Worm (Caenorhabditis elegans) whole organism, mixed stage, embryonic: ENCODE measurements around the gene ZK105.1.

Experiments used
- elt-3 ChIP-seq: fragments of 150-350 bp; optimal IDR thresholded peaks from 2 replicates; lab custom pipeline; 2014; ENCODE audit warnings: missing biosample characterization, missing genetic modification characterization
- mep-1 ChIP-seq: fragments of 150-350 bp; optimal IDR thresholded peaks from 2 replicates; lab custom pipeline; 2017; ENCODE audit warnings: missing biosample characterization, missing genetic modification reagents, missing genetic modification characterization, inconsistent platforms
- nhr-237 ChIP-seq: fragments of 150-350 bp; optimal IDR thresholded peaks from 2 replicates; lab custom pipeline; 2014; ENCODE audit warnings: missing biosample characterization, missing genetic modification characterization
- nhr-28 ChIP-seq: fragments of 150-350 bp; optimal IDR thresholded peaks from 2 replicates; lab custom pipeline; 2014; ENCODE audit warnings: missing biosample characterization, missing genetic modification characterization
- nhr-76 ChIP-seq: sonication (generic microtip); optimal IDR thresholded peaks from 2 replicates; lab custom pipeline; 2017; ENCODE audit warnings: missing biosample characterization, missing genetic modification characterization
- snpc-4 ChIP-seq: fragments of 150-350 bp; optimal IDR thresholded peaks from 2 replicates; lab custom pipeline; 2014; ENCODE audit warnings: missing biosample characterization, missing genetic modification characterization
- sptf-1 ChIP-seq: sonication (generic microtip); optimal IDR thresholded peaks from 2 replicates; lab custom pipeline; 2017; ENCODE audit warnings: mild to moderate bottlenecking, missing genetic modification characterization, moderate library complexity, missing compliant biosample characterization
- unc-120 ChIP-seq: sonication (generic microtip); optimal IDR thresholded peaks from 2 replicates; lab custom pipeline; 2017; ENCODE audit warnings: missing genetic modification characterization, missing compliant biosample characterization; ENCODE audit not compliant: poor library complexity, severe bottlenecking
- unc-39 ChIP-seq: fragments of 150-350 bp; optimal IDR thresholded peaks from 2 replicates; lab custom pipeline; 2014; ENCODE audit warnings: missing biosample characterization, missing genetic modification characterization
- unc-62 ChIP-seq: fragments of 150-350 bp; optimal IDR thresholded peaks from 2 replicates; lab custom pipeline; 2014; ENCODE audit warnings: missing biosample characterization, missing genetic modification reagents, missing genetic modification characterization

DNA sequence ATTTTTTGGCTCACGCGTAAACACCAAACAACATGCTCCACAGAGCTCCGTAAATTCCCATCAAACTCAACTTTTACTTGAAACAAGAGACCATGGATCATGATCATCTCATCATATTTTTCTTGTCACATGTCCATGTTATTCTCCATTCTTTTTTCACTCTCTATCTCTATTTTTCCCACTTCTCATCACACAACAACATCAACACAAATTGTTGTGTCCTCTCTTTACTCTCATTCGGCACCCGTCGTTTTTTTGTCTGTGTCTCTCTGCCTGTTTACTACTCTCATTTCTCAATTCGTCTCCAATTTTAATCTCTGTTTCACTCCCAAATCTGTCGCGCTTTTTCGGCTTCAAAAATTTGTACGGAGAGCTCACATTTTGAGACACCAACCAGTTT, 45.5 kb downstream of the ZK105.1 start:
- TF ChIP-seq nhr-237 (tag; lab: Kevin White, UChicago) (no peak), mep-1 (tag; lab: Kevin White, UChicago) (no peak), nhr-76 (tag; lab: Kevin White, UChicago) (no peak), elt-3 (tag; lab: Kevin White, UChicago) (no peak), unc-62 (GFP tag; lab: Kevin White, UChicago) (peak; percentile 70), sptf-1 (tag; lab: Kevin White, UChicago) (no peak), snpc-4 (no peak), nhr-28 (tag; lab: Kevin White, UChicago) (no peak), unc-39 (tag; lab: Kevin White, UChicago) (no peak), unc-120 (tag; lab: Kevin White, UChicago) (peak; percentile 27)
